Fruit fly (Drosophila melanogaster) whole organism, prepupa: ENCODE measurements around the gene Cyp308a1.

ENCODE experiments used
- CG10631 ChIP-seq: fragments of 200-800 bp; sonication (Bioruptor generic); optimal IDR thresholded peaks from 2 replicates; lab custom pipeline; 2016; ENCODE audit warnings: missing biosample characterization, missing genetic modification characterization
- CG11762 ChIP-seq: fragments of 200-800 bp; sonication (Bioruptor generic); optimal IDR thresholded peaks from 3 replicates; lab custom pipeline; 2016; ENCODE audit warnings: missing biosample characterization, missing genetic modification characterization; ENCODE audit not compliant: insufficient read depth
- CG11902 ChIP-seq: fragments of 200-800 bp; sonication (Bioruptor generic); optimal IDR thresholded peaks from 3 replicates; lab custom pipeline; 2016; ENCODE audit warnings: missing biosample characterization, missing genetic modification characterization
- CG1621 ChIP-seq: fragments of 200-800 bp; sonication (Bioruptor generic); optimal IDR thresholded peaks from 3 replicates; lab custom pipeline; 2018; ENCODE audit warnings: missing biosample characterization, mild to moderate bottlenecking, missing genetic modification characterization
- CG3032 ChIP-seq: fragments of 200-800 bp; optimal IDR thresholded peaks from 2 replicates; lab custom pipeline; 2019; ENCODE audit warnings: missing biosample characterization, mild to moderate bottlenecking, missing genetic modification characterization, moderate library complexity
- CG32006 ChIP-seq: fragments of 200-800 bp; sonication (Bioruptor generic); optimal IDR thresholded peaks from 3 replicates; lab custom pipeline; 2017; ENCODE audit warnings: missing biosample characterization, mild to moderate bottlenecking, missing genetic modification characterization
- CG4318 ChIP-seq: fragments of 200-800 bp; sonication (Bioruptor generic); optimal IDR thresholded peaks from 3 replicates; lab custom pipeline; 2017; ENCODE audit warnings: missing biosample characterization, mild to moderate bottlenecking, missing genetic modification characterization
- CG6163 ChIP-seq: fragments of 200-800 bp; sonication (Bioruptor generic); IDR thresholded peaks from 3 replicates; pipeline ENCODE4 v1.3.6; 2022; ENCODE audit warnings: missing biosample characterization, missing genetic modification characterization
- CG6276 ChIP-seq: fragments of 200-800 bp; sonication (Bioruptor generic); optimal IDR thresholded peaks from 2 replicates; lab custom pipeline; 2017; ENCODE audit warnings: missing biosample characterization, mild to moderate bottlenecking, missing genetic modification characterization
- CG6808 ChIP-seq: fragments of 200-800 bp; sonication (Bioruptor generic); optimal IDR thresholded peaks from 3 replicates; lab custom pipeline; 2017; ENCODE audit warnings: missing biosample characterization, missing genetic modification characterization, mild to moderate bottlenecking, moderate library complexity, missing genetic modification reagents
- CG7368 ChIP-seq: fragments of 200-800 bp; sonication (Bioruptor generic); optimal IDR thresholded peaks from 3 replicates; lab custom pipeline; 2016; ENCODE audit warnings: missing biosample characterization, missing genetic modification characterization
- CG8119 ChIP-seq: fragments of 200-800 bp; sonication (Bioruptor generic); IDR thresholded peaks from 3 replicates; pipeline ENCODE4 v1.3.6; 2022; ENCODE audit warnings: missing biosample characterization, missing genetic modification characterization
- CG9139 ChIP-seq: fragments of 200-800 bp; sonication (Bioruptor generic); optimal IDR thresholded peaks from 3 replicates; lab custom pipeline; 2017; ENCODE audit warnings: missing biosample characterization, mild to moderate bottlenecking, missing genetic modification characterization
- Eip75B ChIP-seq: fragments of 200-800 bp; sonication (Bioruptor generic); optimal IDR thresholded peaks from 3 replicates; lab custom pipeline; 2016; ENCODE audit warnings: missing biosample characterization, missing genetic modification characterization
- Eip78C ChIP-seq: fragments of 200-800 bp; sonication (Bioruptor generic); peaks from one replicate; lab custom pipeline; 2016; ENCODE audit warnings: missing biosample characterization, missing genetic modification characterization
- Eip93F ChIP-seq: fragments of 200-800 bp; sonication (Bioruptor generic); optimal IDR thresholded peaks from 2 replicates; lab custom pipeline; 2016; ENCODE audit warnings: missing biosample characterization, mild to moderate bottlenecking, missing genetic modification characterization
- Hr38 ChIP-seq: sonication (Bioruptor generic); optimal IDR thresholded peaks from 2 replicates; lab custom pipeline; 2016; ENCODE audit warnings: missing biosample characterization, missing genetic modification characterization
- Hr4 ChIP-seq: fragments of 200-800 bp; sonication (Bioruptor generic); optimal IDR thresholded peaks from 3 replicates; lab custom pipeline; 2016; ENCODE audit warnings: missing biosample characterization, missing genetic modification characterization
- Lpt ChIP-seq: fragments of 200-800 bp; sonication (Bioruptor generic); optimal IDR thresholded peaks from 3 replicates; lab custom pipeline; 2016; ENCODE audit warnings: missing biosample characterization, missing genetic modification characterization
- Smox ChIP-seq: fragments of 200-800 bp; sonication (Bioruptor generic); optimal IDR thresholded peaks from 3 replicates; lab custom pipeline; 2016; ENCODE audit warnings: missing biosample characterization, missing genetic modification characterization
- achi ChIP-seq: fragments of 200-800 bp; sonication (Bioruptor generic); optimal IDR thresholded peaks from 3 replicates; lab custom pipeline; 2016; ENCODE audit warnings: missing biosample characterization, missing genetic modification characterization
- acj6 ChIP-seq: fragments of 200-800 bp; sonication (Bioruptor generic); optimal IDR thresholded peaks from 3 replicates; lab custom pipeline; 2016; ENCODE audit warnings: missing biosample characterization, missing genetic modification characterization
- dac ChIP-seq: fragments of 200-800 bp; sonication (Bioruptor generic); optimal IDR thresholded peaks from 2 replicates; lab custom pipeline; 2017; ENCODE audit warnings: missing biosample characterization, mild to moderate bottlenecking, missing genetic modification characterization
- esn ChIP-seq: fragments of 200-800 bp; sonication (Bioruptor generic); optimal IDR thresholded peaks from 2 replicates; lab custom pipeline; 2016; ENCODE audit warnings: missing biosample characterization, mild to moderate bottlenecking, missing genetic modification characterization, moderate library complexity
- fd59A ChIP-seq: fragments of 200-800 bp; sonication (Bioruptor generic); optimal IDR thresholded peaks from 2 replicates; lab custom pipeline; 2017; ENCODE audit warnings: missing biosample characterization, mild to moderate bottlenecking, missing genetic modification characterization, missing genetic modification reagents
- fd85E ChIP-seq: fragments of 200-800 bp; sonication (Bioruptor generic); optimal IDR thresholded peaks from 3 replicates; lab custom pipeline; 2016; ENCODE audit warnings: missing biosample characterization, missing genetic modification characterization
- net ChIP-seq: fragments of 200-800 bp; sonication (Bioruptor generic); optimal IDR thresholded peaks from 3 replicates; lab custom pipeline; 2016; ENCODE audit warnings: missing biosample characterization, missing genetic modification characterization
- pdm3 ChIP-seq: fragments of 200-800 bp; sonication (Bioruptor generic); optimal IDR thresholded peaks from 3 replicates; lab custom pipeline; 2016; ENCODE audit warnings: missing biosample characterization, missing genetic modification characterization
- spab ChIP-seq: fragments of 200-800 bp; sonication (Bioruptor generic); optimal IDR thresholded peaks from 2 replicates; lab custom pipeline; 2017; ENCODE audit warnings: missing biosample characterization, mild to moderate bottlenecking, missing genetic modification characterization, missing genetic modification reagents
- ss ChIP-seq, 2 experiments: fragments of 200-800 bp; sonication (Bioruptor generic); optimal IDR thresholded peaks; 2 replicates in 1 of 2; 3 replicates in 1 of 2; lab custom pipeline; 2017 to 2018; ENCODE audit warnings: mild to moderate bottlenecking in 2 of 2, missing biosample characterization in 2 of 2, missing genetic modification characterization in 2 of 2, moderate library complexity in 1 of 2
- svp ChIP-seq: fragments of 200-800 bp; sonication (Bioruptor generic); peaks from one replicate; lab custom pipeline; 2016; ENCODE audit warnings: missing biosample characterization, missing genetic modification characterization
- vri ChIP-seq: fragments of 200-800 bp; sonication (Bioruptor generic); optimal IDR thresholded peaks from 3 replicates; lab custom pipeline; 2016; ENCODE audit warnings: missing biosample characterization, mild to moderate bottlenecking, missing genetic modification characterization

Cyp308a1 gene

DNA sequence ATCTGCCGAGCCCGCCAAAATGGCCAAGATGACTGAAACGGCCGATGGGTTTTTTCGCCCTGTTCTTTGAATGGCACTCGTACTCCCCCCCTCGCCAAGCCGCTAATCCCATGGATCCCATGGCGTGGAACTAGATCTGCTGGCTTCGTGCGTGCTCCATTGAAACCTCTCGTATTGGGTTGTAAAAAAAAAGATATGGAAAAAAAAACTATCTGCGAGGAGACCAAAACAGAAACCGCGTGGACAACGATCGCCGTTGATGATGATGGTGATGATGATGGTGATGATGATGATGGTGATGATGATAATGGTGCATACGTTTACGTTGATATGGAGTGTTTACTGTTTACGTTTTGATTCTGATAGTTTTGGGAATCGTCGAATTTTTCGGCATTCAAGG is 7.9 kb upstream of the Cyp308a1 start:
- no peak for TF ChIP-seq Lpt (GFP tag; lab: Kevin White, UChicago)
- TF ChIP-seq Eip93F = no peak
- TF ChIP-seq CG4318 (GFP tag; lab: Kevin White, UChicago) = no peak
- TF ChIP-seq net (GFP tag; lab: Kevin White, UChicago) = no peak
- no peak for TF ChIP-seq svp (GFP tag; lab: Kevin White, UChicago)
- TF ChIP-seq CG11902 = no peak
- peak; percentile 23 for TF ChIP-seq CG1621 (tag; lab: Kevin White, UChicago)
- no peak for TF ChIP-seq CG3032 (tag; lab: Kevin White, UChicago)
- no peak for TF ChIP-seq achi (GFP tag; lab: Kevin White, UChicago)
- no peak for TF ChIP-seq Smox (GFP tag; lab: Kevin White, UChicago)
- TF ChIP-seq Eip75B (GFP tag; lab: Kevin White, UChicago) = no peak
- TF ChIP-seq vri = no peak
- no peak for TF ChIP-seq CG6276 (GFP tag; lab: Kevin White, UChicago)
- TF ChIP-seq CG32006 (GFP tag; lab: Kevin White, UChicago) = no peak
- TF ChIP-seq spab (GFP tag; lab: Kevin White, UChicago) = no peak
- no peak for TF ChIP-seq Hr4 (GFP tag; lab: Kevin White, UChicago)
- peak in 1 of 2 experiments; percentile 71 for TF ChIP-seq ss (GFP tag; optimal IDR thresholded peaks at IDR 0.05; lab: Kevin White, UChicago)
- peak; percentile 45 for TF ChIP-seq CG6808 (GFP tag; lab: Kevin White, UChicago)

DNA sequence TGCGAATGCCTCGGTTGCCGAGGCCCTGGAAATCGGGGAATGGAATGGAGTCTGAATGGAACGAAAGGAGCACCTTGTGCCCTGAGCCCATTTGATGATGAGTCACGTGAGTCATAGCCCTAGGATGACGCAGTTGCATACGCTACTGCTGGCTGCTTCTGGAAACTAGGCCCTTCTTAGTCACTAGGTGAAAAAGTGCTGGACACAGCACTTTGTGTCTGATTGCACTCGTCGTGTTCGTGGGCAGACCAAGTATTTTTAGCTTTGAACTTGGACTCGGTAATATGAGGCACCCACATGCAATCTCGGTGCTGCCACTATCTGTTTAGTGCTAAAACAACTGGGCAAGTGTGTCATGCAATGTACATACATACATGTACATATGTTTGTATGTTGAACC is 7.4 kb upstream of the Cyp308a1 start:
- TF ChIP-seq Lpt (GFP tag; lab: Kevin White, UChicago) (no peak), Eip78C (peak; percentile 32), fd59A (GFP tag; lab: Kevin White, UChicago) (no peak)

dm6 chrX:18703875-18704274 is 5.8 kb upstream of the Cyp308a1 start:
- TF ChIP-seq fd85E (GFP tag; lab: Kevin White, UChicago) = no peak
- TF ChIP-seq svp (GFP tag; lab: Kevin White, UChicago) = peak; percentile 53
- TF ChIP-seq CG6163 (GFP tag; lab: Robert Waterston, UW) = 0 out of 3 replicates have a peak, but pooled peaks have one; percentile 8

dm6 chrX:18725572-18725971 is 15.9 kb downstream of the Cyp308a1 start, which contains the start of gene CG42302:
TSS of gene CG42302 (minus strand) at chrX:18725672.
- TF ChIP-seq pdm3 (GFP tag; lab: Kevin White, UChicago) (no peak), dac (GFP tag; lab: Kevin White, UChicago) (no peak), CG9139 (GFP tag; lab: Kevin White, UChicago) (no peak), spab (GFP tag; lab: Kevin White, UChicago) (no peak)

DNA sequence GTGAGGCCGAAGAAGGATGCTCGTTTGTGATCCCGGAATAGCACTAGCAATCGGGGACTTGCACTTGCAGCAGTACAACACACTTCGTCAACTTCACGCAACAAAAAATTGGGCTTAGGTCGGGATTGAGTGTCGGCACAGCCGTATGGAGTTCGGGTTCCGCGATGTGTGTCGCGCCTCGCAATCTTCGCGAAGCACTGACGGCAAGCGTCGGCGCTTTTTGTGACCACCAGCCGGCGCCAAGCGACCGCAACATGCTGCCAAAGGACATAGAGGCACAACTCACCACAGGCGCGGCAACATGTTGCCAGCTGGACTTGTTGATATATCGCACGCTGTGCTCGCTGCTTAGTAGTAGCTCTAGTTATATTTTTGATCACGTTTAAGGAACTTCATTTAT is 16.6 kb downstream of the Cyp308a1 start, which contains the start of gene CCKLR-17D1:
Gene CCKLR-17D1 (minus strand): TSS at position 303 of the 400 bp plus-strand sequence.
- TF ChIP-seq CG10631 (GFP tag; lab: Kevin White, UChicago) = no peak
- no peak for TF ChIP-seq Smox (GFP tag; lab: Kevin White, UChicago)
- TF ChIP-seq, all 60 proteins: peak for 0

dm6 chrX:18739795-18740194 is 30.1 kb downstream of the Cyp308a1 start, which contains the start of gene CG6873:
TSS of gene CG6873 (minus strand) at chrX:18739895.
- TF ChIP-seq Hr38 (GFP tag; lab: Kevin White, UChicago) = no peak
- TF ChIP-seq CG11762 (GFP tag; lab: Kevin White, UChicago) = no peak
- TF ChIP-seq CG8119 (GFP tag; lab: Robert Waterston, UW) = no peak
- no peak for TF ChIP-seq svp (GFP tag; lab: Kevin White, UChicago)
- TF ChIP-seq CG3032 (tag; lab: Kevin White, UChicago) = no peak
- no peak for TF ChIP-seq esn (GFP tag; lab: Kevin White, UChicago)
- no peak for TF ChIP-seq Lpt (GFP tag; lab: Kevin White, UChicago)
- no peak for TF ChIP-seq acj6
- TF ChIP-seq CG7368 (GFP tag; lab: Kevin White, UChicago) = no peak
- no peak for TF ChIP-seq CG6163 (GFP tag; lab: Robert Waterston, UW)
